Fruit fly (Drosophila melanogaster): Measurements from ENCODE around the gene esc.

- no peak for TF ChIP-seq Clk (GFP tag; optimal IDR thresholded peaks at IDR 0.05)
- TF ChIP-seq cic (GFP tag; optimal IDR thresholded peaks at IDR 0.05) = no peak
- no peak for TF ChIP-seq CG12768 (GFP tag; optimal IDR thresholded peaks at IDR 0.05)
- TF ChIP-seq Mnt (GFP tag; optimal IDR thresholded peaks at IDR 0.05) = no peak
- TF ChIP-seq CG7101 (tag; optimal IDR thresholded peaks at IDR 0.05) = no peak
- TF ChIP-seq CG7045 (GFP tag; optimal IDR thresholded peaks at IDR 0.05) = no peak
- TF ChIP-seq CG11617 (GFP tag; optimal IDR thresholded peaks at IDR 0.05) = no peak
- peak; percentile 93 for TF ChIP-seq pad (GFP tag; optimal IDR thresholded peaks at IDR 0.05)
- TF ChIP-seq CG5204 (GFP tag; optimal IDR thresholded peaks at IDR 0.05) = no peak
- TF ChIP-seq Hr96 (GFP tag; optimal IDR thresholded peaks at IDR 0.05) = no peak
- TF ChIP-seq tj (GFP tag; optimal IDR thresholded peaks at IDR 0.05) = no peak
Observed at dm6 chr2L:11804228-11805044, 24.8 kb downstream of the esc start.
